Fruit fly (Drosophila melanogaster) whole organism, embryonic: ENCODE measurements around the gene Ilp4.

Experiments used
- Aef1 ChIP-seq: fragments of 200-800 bp; sonication (Bioruptor generic); IDR thresholded peaks from 3 replicates; pipeline ENCODE4 v1.3.6; 2022; ENCODE audit warnings: missing biosample characterization, missing genetic modification characterization
- Atf3 ChIP-seq: fragments of 200-800 bp; sonication (Bioruptor generic); optimal IDR thresholded peaks from 3 replicates; lab custom pipeline; 2016; ENCODE audit warnings: missing biosample characterization, missing genetic modification characterization
- Blimp-1 ChIP-seq: fragments of 200-800 bp; sonication (Bioruptor generic); optimal IDR thresholded peaks from 3 replicates; lab custom pipeline; 2018; ENCODE audit warnings: missing biosample characterization, missing genetic modification characterization, mild to moderate bottlenecking, moderate library complexity, missing genetic modification reagents
- CG15269 ChIP-seq: fragments of 200-800 bp; sonication (Bioruptor generic); optimal IDR thresholded peaks from 2 replicates; lab custom pipeline; 2018; ENCODE audit warnings: missing biosample characterization, mild to moderate bottlenecking, missing genetic modification characterization, moderate library complexity
- CG15601 ChIP-seq: fragments of 200-800 bp; sonication (Bioruptor generic); optimal IDR thresholded peaks from 3 replicates; lab custom pipeline; 2019; ENCODE audit warnings: missing biosample characterization, mild to moderate bottlenecking, missing genetic modification characterization, moderate library complexity
- CG4404 ChIP-seq: fragments of 200-800 bp; sonication (Bioruptor generic); IDR thresholded peaks from 2 replicates; pipeline ENCODE4 v1.3.6; 2022; ENCODE audit warnings: missing biosample characterization, missing genetic modification characterization
- CG5180 ChIP-seq: fragments of 200-800 bp; sonication (Bioruptor generic); optimal IDR thresholded peaks from 3 replicates; lab custom pipeline; 2017; ENCODE audit warnings: missing biosample characterization, missing genetic modification characterization, mild to moderate bottlenecking, moderate library complexity, missing genetic modification reagents
- CG5953 ChIP-seq: fragments of 200-800 bp; sonication (Bioruptor generic); IDR thresholded peaks from 2 replicates; pipeline ENCODE4 v1.3.6; 2022; ENCODE audit warnings: missing biosample characterization, missing genetic modification characterization
- CG6683 ChIP-seq: fragments of 200-800 bp; sonication (Bioruptor generic); optimal IDR thresholded peaks from 2 replicates; lab custom pipeline; 2017; ENCODE audit warnings: missing biosample characterization, mild to moderate bottlenecking, missing genetic modification characterization, missing genetic modification reagents
- Hmr ChIP-seq: fragments of 200-800 bp; sonication (Bioruptor generic); optimal IDR thresholded peaks from 3 replicates; lab custom pipeline; 2017; ENCODE audit warnings: mild to moderate bottlenecking, missing biosample characterization, missing genetic modification reagents, missing genetic modification characterization
- Lpt ChIP-seq: fragments of >200 bp; optimal IDR thresholded peaks from 2 replicates; lab custom pipeline; 2018; ENCODE audit warnings: missing biosample characterization, missing genetic modification characterization
- otp ChIP-seq: fragments of 200-800 bp; sonication (Bioruptor generic); IDR thresholded peaks from 3 replicates; pipeline ENCODE4, ENCODE4 v1.3.6; 2022; ENCODE audit warnings: missing biosample characterization, missing genetic modification characterization

- TF ChIP-seq CG15601 (tag; lab: Kevin White, UChicago) (no peak), CG4404 (GFP tag; lab: Robert Waterston, UW) (no peak), Lpt (GFP tag; lab: Kevin White, UChicago) (no peak), otp (no peak), Hmr (GFP tag; lab: Kevin White, UChicago) (no peak), Atf3 (GFP tag; lab: Kevin White, UChicago) (no peak), CG15269 (tag; lab: Kevin White, UChicago) (no peak), Blimp-1 (GFP tag; lab: Kevin White, UChicago) (no peak), CG5180 (GFP tag; lab: Kevin White, UChicago) (no peak), Aef1 (GFP tag; lab: Robert Waterston, UW) (no peak), CG5953 (GFP tag; lab: Robert Waterston, UW) (no peak), CG6683 (GFP tag; lab: Kevin White, UChicago) (no peak)
These were observed 20.2 kb upstream of the Ilp4 start for dm6 chr3L:9824226-9824625.
